Worm (Caenorhabditis elegans) whole organism, L4 larva: ENCODE data around the gene odr-7.

Experiments used
- daf-8 ChIP-seq: fragments of 200-800 bp; sonication (Bioruptor generic); IDR thresholded peaks from 2 replicates; pipeline ENCODE4 v1.3.6; 2022; ENCODE audit warnings: missing genetic modification characterization, missing compliant biosample characterization
- mdl-1 ChIP-seq, 2 experiments: fragments of 150-350 bp in 1 of 2; sonication (generic microtip) in 1 of 2; optimal IDR thresholded peaks; 2 replicates each; lab custom pipeline; 2014 to 2017; ENCODE audit warnings: missing biosample characterization in 2 of 2, missing genetic modification characterization in 2 of 2
- nhr-10 ChIP-seq: fragments of 150-350 bp; optimal IDR thresholded peaks from 2 replicates; lab custom pipeline; 2014; ENCODE audit warnings: missing biosample characterization, missing genetic modification characterization
- saeg-2 ChIP-seq: fragments of 200-800 bp; sonication (Bioruptor generic); IDR thresholded peaks from 2 replicates; pipeline ENCODE4 v1.3.6; 2022; ENCODE audit warnings: missing genetic modification reagents, missing genetic modification characterization, missing compliant biosample characterization
- snpc-4 ChIP-seq: fragments of 150-350 bp; optimal IDR thresholded peaks from 2 replicates; lab custom pipeline; 2014; ENCODE audit warnings: missing biosample characterization, missing genetic modification characterization
- unc-62 ChIP-seq, 3 experiments: fragments of 150-350 bp in 1 of 3; sonication (generic microtip); optimal IDR thresholded peaks in 2 of 3; peaks in 1 of 3; 1 replicate in 1 of 3; 2 replicates in 2 of 3; lab custom pipeline; 2014 to 2017; ENCODE audit warnings: missing biosample characterization in 3 of 3, missing genetic modification characterization in 3 of 3, missing genetic modification reagents in 3 of 3, missing genotype in 1 of 3

DNA sequence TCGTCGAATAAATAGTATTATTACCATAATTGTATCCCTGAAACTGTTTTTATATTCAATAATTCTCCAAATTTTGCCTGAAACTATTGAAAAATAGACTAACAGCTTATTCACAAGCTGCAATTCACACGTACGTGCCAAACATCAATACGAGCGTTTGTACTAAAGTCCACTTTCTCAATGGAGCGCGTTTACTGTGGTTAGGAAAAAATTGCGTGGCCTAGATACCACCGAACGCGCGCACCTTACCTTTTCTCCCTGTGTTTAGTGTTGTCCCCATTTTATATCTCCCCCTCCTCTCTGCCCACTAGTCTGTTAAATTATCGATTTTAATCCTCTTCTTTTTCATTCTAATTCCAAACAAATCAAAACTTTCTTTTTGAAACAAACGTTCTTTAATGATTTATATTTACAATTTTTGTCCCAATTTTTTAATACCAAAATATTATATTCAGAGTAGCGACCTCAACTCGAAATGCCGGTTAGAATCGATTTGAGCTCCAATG is 7.1 kb downstream of the odr-7 start, which contains the start of the genes T18D3.9 and T18D3.1:
- TF ChIP-seq daf-8 (GFP tag; lab: Robert Waterston, UW) = no peak
- no peak for TF ChIP-seq snpc-4 (tag; lab: Kevin White, UChicago)
- TF ChIP-seq unc-62 (GFP tag; optimal IDR thresholded peaks at IDR 0.05 in 1 of 2; lab: Kevin White, UChicago) = no peak
- no peak for TF ChIP-seq unc-62 (tag; optimal IDR thresholded peaks at IDR 0.05; lab: Kevin White, UChicago)
- TF ChIP-seq nhr-10 = no peak
- TF ChIP-seq saeg-2 (GFP tag; lab: Robert Waterston, UW) = no peak
- TF ChIP-seq mdl-1 (tag; optimal IDR thresholded peaks at IDR 0.05; lab: Kevin White, UChicago) = no peak
